Fruit fly (Drosophila melanogaster): Measurements from ENCODE around the gene Blimp-1.

DNA sequence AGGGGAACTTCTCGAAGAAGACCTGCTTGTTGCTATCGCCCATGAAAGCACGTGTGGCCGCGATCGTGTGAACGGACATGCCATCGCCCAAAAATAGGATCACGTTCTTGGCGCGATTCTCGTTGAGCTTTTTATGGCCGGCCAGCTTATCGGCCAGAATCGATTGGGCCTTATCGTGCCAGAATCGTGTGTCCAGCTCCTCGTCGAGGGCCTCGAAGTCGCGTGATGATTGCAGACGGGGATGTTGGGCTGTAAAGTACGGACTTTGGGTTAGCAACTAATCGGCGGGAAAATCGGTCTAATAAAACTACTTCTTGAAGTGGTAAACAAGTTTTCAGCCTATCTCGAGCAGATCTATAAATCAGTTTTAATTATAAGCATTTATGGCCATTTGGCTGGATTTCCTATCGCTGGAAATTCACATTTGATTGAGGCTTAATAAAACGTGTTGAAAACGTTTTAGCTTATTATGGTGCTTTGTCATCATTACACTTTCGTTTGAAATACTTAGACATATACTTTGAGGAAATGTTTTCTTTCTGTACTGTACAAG, 36.5 kb upstream of the Blimp-1 start:
- no peak for TF ChIP-seq psq (optimal IDR thresholded peaks at IDR 0.05)
- no peak for TF ChIP-seq CG8478 (optimal IDR thresholded peaks at IDR 0.05)
- TF ChIP-seq Dll (optimal IDR thresholded peaks at IDR 0.05): no peak

All from whole organism.